Fruit fly (Drosophila melanogaster): ENCODE measurements around the gene Klc.

The Klc gene

dm6 chr3L:12772740-12773686 is 23.2 kb upstream of the Klc start, which contains the start of gene Hip1 (continued):
- TF ChIP-seq tio (GFP tag; optimal IDR thresholded peaks at IDR 0.05) (no peak), lov (optimal IDR thresholded peaks at IDR 0.05) (no peak), lov (GFP tag; IDR thresholded peaks at IDR 0.05) (no peak), sob (GFP tag; IDR thresholded peaks at IDR 0.05) (no peak), CG12236 (GFP tag; optimal IDR thresholded peaks at IDR 0.05) (no peak), HLH4C (GFP tag; IDR thresholded peaks at IDR 0.05; ENCODE audit: partially characterized antibody) (peak; percentile 79), CG11456 (GFP tag; IDR thresholded peaks at IDR 0.05) (no peak), CG2202 (tag; optimal IDR thresholded peaks at IDR 0.05) (no peak), CG3847 (GFP tag; IDR thresholded peaks at IDR 0.05) (no peak), gro (GFP tag; optimal IDR thresholded peaks at IDR 0.05) (no peak), CG13624 (GFP tag; optimal IDR thresholded peaks at IDR 0.05) (no peak), HLHmδ (GFP tag; optimal IDR thresholded peaks at IDR 0.05) (no peak), CG10366 (GFP tag; IDR thresholded peaks at IDR 0.05) (no peak), sug (tag; optimal IDR thresholded peaks at IDR 0.05) (no peak), C15 (GFP tag; IDR thresholded peaks at IDR 0.05) (no peak), gsb (GFP tag; IDR thresholded peaks at IDR 0.05) (no peak), Side (GFP tag; optimal IDR thresholded peaks at IDR 0.05) (peak; percentile 14), Oli (tag; optimal IDR thresholded peaks at IDR 0.05) (no peak), hbn (GFP tag; IDR thresholded peaks at IDR 0.05; ENCODE audit: partially characterized antibody) (peak; percentile 81), chn (GFP tag; optimal IDR thresholded peaks at IDR 0.05) (no peak), toy (GFP tag; IDR thresholded peaks at IDR 0.05) (no peak), fd3F (GFP tag; optimal IDR thresholded peaks at IDR 0.05) (no peak), Usf (GFP tag; optimal IDR thresholded peaks at IDR 0.05) (no peak), CG13287 (GFP tag; IDR thresholded peaks at IDR 0.05; ENCODE audit: partially characterized antibody) (peak; percentile 95), GATAe (GFP tag; conservative IDR thresholded peaks at IDR 0.05) (peak; percentile 84), CG7987 (GFP tag; optimal IDR thresholded peaks at IDR 0.05) (no peak), CG17829 (tag; optimal IDR thresholded peaks at IDR 0.05) (no peak), NFAT (GFP tag; IDR thresholded peaks at IDR 0.05) (no peak), CG34224 (GFP tag; IDR thresholded peaks at IDR 0.05; ENCODE audit: partially characterized antibody) (peak; percentile 92), CG34422 (GFP tag; IDR thresholded peaks at IDR 0.05) (no peak), CG9817 (tag; optimal IDR thresholded peaks at IDR 0.05) (no peak), nau (GFP tag; optimal IDR thresholded peaks at IDR 0.05) (no peak), CG13775 (GFP tag; optimal IDR thresholded peaks at IDR 0.05) (no peak), Trl (optimal IDR thresholded peaks at IDR 0.05) (no peak), Trl (GFP tag; optimal IDR thresholded peaks at IDR 0.05) (no peak), mld (GFP tag; IDR thresholded peaks at IDR 0.05; ENCODE audit: partially characterized antibody) (peak; percentile 81), MESR4 (GFP tag; optimal IDR thresholded peaks at IDR 0.05) (peak; percentile 50), CG14441 (GFP tag; IDR thresholded peaks at IDR 0.05) (no peak), Optix (GFP tag; IDR thresholded peaks at IDR 0.05) (no peak), grn (GFP tag; optimal IDR thresholded peaks at IDR 0.05) (peak; percentile 21), CG6813 (GFP tag; optimal IDR thresholded peaks at IDR 0.05) (no peak), CG12219 (GFP tag; optimal IDR thresholded peaks at IDR 0.05) (no peak), bsh (GFP tag; optimal IDR thresholded peaks at IDR 0.05) (no peak), Scr (GFP tag; IDR thresholded peaks at IDR 0.05; ENCODE audit: partially characterized antibody) (peak; percentile 88), eve (GFP tag; optimal IDR thresholded peaks at IDR 0.05) (peak in 1 of 2 experiments; percentile 67), CG11696 (GFP tag; IDR thresholded peaks at IDR 0.05) (no peak), Hsf (GFP tag; optimal IDR thresholded peaks at IDR 0.05) (no peak), CG7928 (GFP tag; optimal IDR thresholded peaks at IDR 0.05) (no peak), Antp (GFP tag; optimal IDR thresholded peaks at IDR 0.05) (no peak)
